Worm (Caenorhabditis elegans) whole organism, L2 larva: ENCODE measurements around the gene T24C2.3.

Experiments used
- ceh-82 ChIP-seq: fragments of 150-350 bp; optimal IDR thresholded peaks from 2 replicates; lab custom pipeline; 2014; ENCODE audit warnings: missing biosample characterization, missing genetic modification characterization
- elt-3 ChIP-seq: sonication (generic microtip); optimal IDR thresholded peaks from 2 replicates; lab custom pipeline; 2017; ENCODE audit warnings: missing biosample characterization, missing genetic modification characterization
- sma-3 ChIP-seq: sonication (generic microtip); optimal IDR thresholded peaks from 2 replicates; lab custom pipeline; 2016; ENCODE audit warnings: missing genetic modification reagents, missing genetic modification characterization, missing compliant biosample characterization
- zag-1 ChIP-seq: fragments of 150-350 bp; optimal IDR thresholded peaks from 2 replicates; lab custom pipeline; 2014; ENCODE audit warnings: missing biosample characterization, missing genetic modification characterization
- ztf-4 ChIP-seq: fragments of 150-350 bp; optimal IDR thresholded peaks from 2 replicates; lab custom pipeline; 2014; ENCODE audit warnings: missing biosample characterization, missing genetic modification characterization

DNA sequence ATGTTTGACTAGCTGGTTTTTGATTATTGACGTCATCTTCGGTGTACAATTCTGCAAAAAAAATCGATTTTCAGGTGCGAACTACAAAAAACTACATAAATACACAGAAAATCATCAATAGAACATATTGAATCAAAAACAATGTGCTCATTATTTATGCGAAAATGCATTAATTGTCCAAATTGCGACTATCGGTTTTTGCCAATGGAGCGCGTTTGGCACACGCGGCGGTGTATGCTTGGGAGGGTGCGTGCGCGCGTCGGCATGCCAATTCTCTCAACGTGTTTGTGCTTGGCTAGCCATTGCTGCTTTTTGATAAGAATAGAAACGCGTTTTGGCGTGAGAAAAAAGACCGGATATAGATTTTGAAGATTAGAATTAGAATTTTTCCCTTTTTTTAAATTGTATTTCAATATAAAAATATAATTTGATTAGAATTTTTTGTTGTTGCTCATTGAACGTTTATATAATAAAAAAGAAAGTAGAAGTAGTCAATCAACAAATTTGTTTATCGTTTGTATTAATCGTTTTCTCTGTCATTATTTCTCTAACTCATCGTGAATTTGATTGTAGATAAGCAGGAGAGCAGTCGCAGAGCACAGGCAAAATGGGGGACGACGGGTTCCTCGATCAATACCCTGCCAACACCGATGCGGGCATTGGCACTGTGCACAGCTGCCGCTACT lies 45.9 kb downstream of the T24C2.3 start, which contains the start of the genes C44H4.4 and tap-1:
- TF ChIP-seq ceh-82 (tag; lab: Kevin White, UChicago) (no peak), elt-3 (tag; lab: Kevin White, UChicago) (no peak), sma-3 (no peak), ztf-4 (tag; lab: Kevin White, UChicago) (no peak), zag-1 (tag; lab: Kevin White, UChicago) (no peak)
